Worm (Caenorhabditis elegans) whole organism, L3 larva: Measurements from ENCODE around the gene fbxa-43.

Experiments
- ZK546.5 ChIP-seq: sonication (generic microtip); optimal IDR thresholded peaks from 2 replicates; lab custom pipeline; 2017; ENCODE audit warnings: missing biosample characterization, missing genetic modification characterization
- aly-2 ChIP-seq: fragments of 150-350 bp; optimal IDR thresholded peaks from 2 replicates; lab custom pipeline; 2014; ENCODE audit warnings: missing biosample characterization, missing genetic modification characterization
- ama-1 ChIP-seq: fragments of 150-350 bp; optimal IDR thresholded peaks from 2 replicates; lab custom pipeline; 2018
- ceh-16 ChIP-seq: sonication (generic microtip); optimal IDR thresholded peaks from 2 replicates; lab custom pipeline; 2017; ENCODE audit warnings: missing biosample characterization, missing genetic modification characterization
- ceh-28 ChIP-seq: fragments of 150-350 bp; optimal IDR thresholded peaks from 2 replicates; lab custom pipeline; 2014; ENCODE audit warnings: missing biosample characterization, missing genetic modification reagents, missing genetic modification characterization
- ceh-82 ChIP-seq: fragments of 150-350 bp; optimal IDR thresholded peaks from 2 replicates; lab custom pipeline; 2014; ENCODE audit warnings: missing biosample characterization, missing genetic modification characterization
- ceh-9 ChIP-seq: sonication (generic microtip); optimal IDR thresholded peaks from 2 replicates; lab custom pipeline; 2018; ENCODE audit warnings: missing biosample characterization, missing genetic modification characterization
- daf-12 ChIP-seq: fragments of 150-350 bp; optimal IDR thresholded peaks from 2 replicates; lab custom pipeline; 2014; ENCODE audit warnings: missing biosample characterization, missing genetic modification reagents, missing genetic modification characterization
- egl-27 ChIP-seq: sonication (generic microtip); optimal IDR thresholded peaks from 4 replicates; lab custom pipeline; 2017; ENCODE audit warnings: missing biosample characterization, missing genetic modification reagents, missing genetic modification characterization
- egl-5 ChIP-seq: fragments of 150-350 bp; optimal IDR thresholded peaks from 2 replicates; lab custom pipeline; 2017; ENCODE audit warnings: missing biosample characterization, missing genetic modification reagents, missing genetic modification characterization, inconsistent platforms
- elt-2 ChIP-seq: sonication (generic microtip); optimal IDR thresholded peaks from 2 replicates; lab custom pipeline; 2016; ENCODE audit warnings: missing genetic modification reagents, mild to moderate bottlenecking, missing genetic modification characterization, missing compliant biosample characterization
- elt-3 ChIP-seq, 3 experiments: fragments of 150-350 bp in 1 of 3; sonication (generic microtip) in 2 of 3; optimal IDR thresholded peaks; 2 replicates in 2 of 3; 4 replicates in 1 of 3; lab custom pipeline; 2014 to 2017; ENCODE audit warnings: missing biosample characterization in 3 of 3, missing genetic modification characterization in 3 of 3
- eor-1 ChIP-seq, 2 experiments: fragments of 150-350 bp; optimal IDR thresholded peaks; 2 replicates each; lab custom pipeline; 2014 to 2018; ENCODE audit warnings: missing biosample characterization in 2 of 2, missing genetic modification characterization in 2 of 2
- fkh-10 ChIP-seq: sonication (generic microtip); optimal IDR thresholded peaks from 2 replicates; lab custom pipeline; 2017; ENCODE audit warnings: missing biosample characterization, missing genetic modification reagents, missing genetic modification characterization
- fkh-2 ChIP-seq: fragments of 150-350 bp; optimal IDR thresholded peaks from 2 replicates; lab custom pipeline; 2014; ENCODE audit warnings: missing biosample characterization, missing genetic modification reagents, missing genetic modification characterization
- fos-1 ChIP-seq: fragments of 150-350 bp; optimal IDR thresholded peaks from 2 replicates; lab custom pipeline; 2014; ENCODE audit warnings: missing biosample characterization, missing genetic modification characterization
- jun-1 ChIP-seq: fragments of 150-350 bp; optimal IDR thresholded peaks from 2 replicates; lab custom pipeline; 2014; ENCODE audit warnings: missing biosample characterization, missing genetic modification reagents, missing genetic modification characterization
- mdl-1 ChIP-seq: fragments of 150-350 bp; optimal IDR thresholded peaks from 2 replicates; lab custom pipeline; 2014; ENCODE audit warnings: missing biosample characterization, missing genetic modification characterization
- nfya-1 ChIP-seq: sonication (generic microtip); optimal IDR thresholded peaks from 2 replicates; lab custom pipeline; 2017; ENCODE audit warnings: missing genetic modification characterization, mild to moderate bottlenecking, missing compliant biosample characterization, antibody characterized with exemption, moderate library complexity; ENCODE audit not compliant: insufficient read depth
- nhr-11 ChIP-seq: fragments of 150-350 bp; optimal IDR thresholded peaks from 2 replicates; lab custom pipeline; 2014; ENCODE audit warnings: missing biosample characterization, missing genetic modification characterization
- nhr-12 ChIP-seq: fragments of 150-350 bp; optimal IDR thresholded peaks from 2 replicates; lab custom pipeline; 2014; ENCODE audit warnings: missing biosample characterization, missing genetic modification characterization
- nhr-237 ChIP-seq: fragments of 150-350 bp; optimal IDR thresholded peaks from 2 replicates; lab custom pipeline; 2014; ENCODE audit warnings: missing biosample characterization, missing genetic modification characterization
- nhr-28 ChIP-seq: fragments of 150-350 bp; optimal IDR thresholded peaks from 2 replicates; lab custom pipeline; 2014; ENCODE audit warnings: missing biosample characterization, missing genetic modification characterization
- nhr-43 ChIP-seq: sonication (generic microtip); optimal IDR thresholded peaks from 2 replicates; lab custom pipeline; 2016; ENCODE audit warnings: mild to moderate bottlenecking, missing genetic modification characterization, missing compliant biosample characterization; ENCODE audit not compliant: poor library complexity, severe bottlenecking
- nhr-76 ChIP-seq: fragments of 150-350 bp; sonication (generic microtip); optimal IDR thresholded peaks from 5 replicates; lab custom pipeline; 2014; ENCODE audit warnings: missing biosample characterization, missing genetic modification characterization
- pha-4 ChIP-seq: fragments of 150-350 bp; optimal IDR thresholded peaks from 2 replicates; lab custom pipeline; 2014; ENCODE audit warnings: missing biosample characterization, missing genetic modification reagents, missing genetic modification characterization
- pqm-1 ChIP-seq: fragments of 150-350 bp; optimal IDR thresholded peaks from 2 replicates; lab custom pipeline; 2017; ENCODE audit warnings: missing biosample characterization, missing genetic modification characterization, inconsistent platforms
- sea-2 ChIP-seq: fragments of 150-350 bp; sonication (generic microtip); optimal IDR thresholded peaks from 4 replicates; lab custom pipeline; 2014; ENCODE audit warnings: missing biosample characterization, missing genetic modification reagents, missing genetic modification characterization
- skn-1 ChIP-seq: fragments of 150-350 bp; optimal IDR thresholded peaks from 2 replicates; lab custom pipeline; 2014; ENCODE audit warnings: missing biosample characterization, missing genetic modification characterization
- snpc-4 ChIP-seq: fragments of 150-350 bp; optimal IDR thresholded peaks from 2 replicates; lab custom pipeline; 2014; ENCODE audit warnings: missing biosample characterization, missing genetic modification characterization
- tbx-2 ChIP-seq: sonication (generic microtip); optimal IDR thresholded peaks from 2 replicates; lab custom pipeline; 2016; ENCODE audit warnings: mild to moderate bottlenecking, missing genetic modification characterization, missing compliant biosample characterization
- unc-39 ChIP-seq: sonication (generic microtip); optimal IDR thresholded peaks from 4 replicates; lab custom pipeline; 2017; ENCODE audit warnings: missing biosample characterization, missing genetic modification characterization
- zag-1 ChIP-seq: fragments of 150-350 bp; optimal IDR thresholded peaks from 2 replicates; lab custom pipeline; 2014; ENCODE audit warnings: missing biosample characterization, missing genetic modification characterization
- ztf-11 ChIP-seq: fragments of 150-350 bp; optimal IDR thresholded peaks from 2 replicates; lab custom pipeline; 2014; ENCODE audit warnings: missing biosample characterization, missing genetic modification characterization
- ztf-4 ChIP-seq: fragments of 150-350 bp; optimal IDR thresholded peaks from 2 replicates; lab custom pipeline; 2014; ENCODE audit warnings: missing biosample characterization, missing genetic modification characterization

Gene fbxa-43

ce11 chrIII:2233399-2233798 is 25.4 kb downstream of the fbxa-43 start:
- TF ChIP-seq pha-4 (peak; percentile 61), unc-39 (tag; lab: Kevin White, UChicago) (no peak)

DNA sequence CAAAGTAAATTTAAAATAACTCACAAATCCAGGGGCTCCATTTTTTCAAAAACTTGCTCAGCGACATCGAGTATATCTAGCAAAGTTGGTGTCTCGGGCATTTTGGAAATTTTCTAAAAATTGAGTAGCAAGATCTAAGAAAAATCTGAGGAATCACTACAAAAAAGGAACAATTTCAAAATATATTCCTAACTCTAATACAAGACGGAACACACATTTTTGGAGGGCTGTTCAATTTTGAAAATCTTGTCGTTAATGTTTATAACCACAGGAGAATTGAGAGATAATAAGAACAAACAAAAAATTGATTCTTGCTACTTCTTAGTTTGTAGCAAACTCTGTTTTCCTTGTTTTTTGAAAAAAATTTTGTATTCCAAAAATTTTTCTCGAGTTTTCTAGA is 26.4 kb downstream of the fbxa-43 start, which contains the start of gene fbxa-47:
TSS of gene fbxa-47 (minus strand) at position 101 of the 400 bp plus-strand sequence.
- TF ChIP-seq nhr-237 (tag; lab: Kevin White, UChicago) (no peak), elt-2 (tag; lab: Kevin White, UChicago) (no peak), zag-1 (no peak), unc-39 (tag; lab: Kevin White, UChicago) (no peak), jun-1 (no peak), nhr-12 (tag; lab: Kevin White, UChicago) (no peak), nhr-43 (tag; lab: Kevin White, UChicago) (no peak), pqm-1 (tag; lab: Kevin White, UChicago) (no peak), ceh-82 (tag; lab: Kevin White, UChicago) (no peak), skn-1 (no peak), elt-3 (tag; optimal IDR thresholded peaks at IDR 0.05; lab: Kevin White, UChicago) (no peak), aly-2 (tag; lab: Kevin White, UChicago) (no peak)

ce11 chrIII:2227407-2227806 is 31.4 kb downstream of the fbxa-43 start, which contains the start of gene fbxa-62:
TSS of gene fbxa-62 (plus strand) at chrIII:2227707.
- no peak for TF ChIP-seq ama-1
- TF ChIP-seq nhr-76 (tag; lab: Kevin White, UChicago), result no peak
- no peak for TF ChIP-seq nhr-11 (tag; lab: Kevin White, UChicago)
- no peak for TF ChIP-seq fkh-10
- TF ChIP-seq nhr-12 (tag; lab: Kevin White, UChicago), result no peak
- no peak for TF ChIP-seq pha-4
- TF ChIP-seq egl-27 (tag; lab: Kevin White, UChicago), result no peak
- no peak for TF ChIP-seq fkh-2 (tag; lab: Kevin White, UChicago)
- no peak for TF ChIP-seq ceh-16 (tag; lab: Kevin White, UChicago)
- no peak for TF ChIP-seq fos-1 (tag; lab: Kevin White, UChicago)
- no peak for TF ChIP-seq egl-5
- no peak for TF ChIP-seq ZK546.5 (tag; lab: Kevin White, UChicago)
- TF ChIP-seq ztf-4 (tag; lab: Kevin White, UChicago), result no peak
- TF ChIP-seq nhr-28 (tag; lab: Kevin White, UChicago), result no peak
- TF ChIP-seq eor-1 (tag; optimal IDR thresholded peaks at IDR 0.05; lab: Kevin White, UChicago), result no peak
- no peak for TF ChIP-seq snpc-4 (tag; lab: Kevin White, UChicago)
- no peak for TF ChIP-seq ceh-28
- TF ChIP-seq sea-2 (GFP tag; lab: Kevin White, UChicago), result no peak
- TF ChIP-seq tbx-2 (tag; lab: Kevin White, UChicago), result no peak

DNA sequence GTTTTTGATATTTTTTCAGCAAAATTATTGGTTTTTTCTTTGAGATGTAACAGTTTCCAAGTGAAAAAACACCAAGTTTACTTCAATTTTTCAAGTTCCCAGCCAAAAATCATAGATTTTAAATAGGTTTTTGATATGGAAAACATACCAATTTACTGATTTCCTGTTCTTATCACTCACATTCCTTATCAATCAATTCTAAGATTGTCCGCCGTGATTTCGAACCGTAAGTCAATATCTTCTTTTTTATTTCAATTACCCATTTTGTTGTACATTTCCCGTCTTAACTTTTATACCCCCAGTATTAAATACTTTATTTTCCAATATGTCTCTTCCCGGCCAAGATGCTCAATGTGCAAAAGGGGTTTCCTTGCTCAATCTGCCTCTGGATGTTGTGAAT is 34.3 kb downstream of the fbxa-43 start, which contains the start of gene fbxa-38:
TSS of gene fbxa-38 (plus strand) at position 195 of the 400 bp plus-strand sequence.
- TF ChIP-seq elt-3 (tag; optimal IDR thresholded peaks at IDR 0.05; lab: Kevin White, UChicago), result no peak
- no peak for TF ChIP-seq egl-5
- no peak for TF ChIP-seq ceh-9 (tag; lab: Kevin White, UChicago)
- TF ChIP-seq nhr-43 (tag; lab: Kevin White, UChicago), result no peak
- no peak for TF ChIP-seq nhr-11 (tag; lab: Kevin White, UChicago)
- no peak for TF ChIP-seq mdl-1
- no peak for TF ChIP-seq eor-1 (tag; optimal IDR thresholded peaks at IDR 0.05; lab: Kevin White, UChicago)
- no peak for TF ChIP-seq ceh-16 (tag; lab: Kevin White, UChicago)
- no peak for TF ChIP-seq sea-2 (GFP tag; lab: Kevin White, UChicago)
- TF ChIP-seq aly-2 (tag; lab: Kevin White, UChicago), result no peak
- TF ChIP-seq ceh-28, result no peak
- TF ChIP-seq ztf-11 (tag; lab: Kevin White, UChicago), result no peak
- no peak for TF ChIP-seq daf-12 (tag; lab: Kevin White, UChicago)
- TF ChIP-seq unc-39 (tag; lab: Kevin White, UChicago), result no peak
- TF ChIP-seq skn-1, result no peak
- TF ChIP-seq nhr-76 (tag; lab: Kevin White, UChicago), result no peak
- no peak for TF ChIP-seq nhr-12 (tag; lab: Kevin White, UChicago)
- no peak for TF ChIP-seq pqm-1 (tag; lab: Kevin White, UChicago)
- TF ChIP-seq nfya-1 (tag; lab: Kevin White, UChicago), result no peak
- TF ChIP-seq elt-2 (tag; lab: Kevin White, UChicago), result no peak
